Fruit fly (Drosophila melanogaster) whole organism, pupa: ENCODE measurements around the gene Cpr78Ca.
A peak's percentile ranks its signal among the peaks of the same experiment; 100 is the strongest.

ENCODE experiments used
- CG10348 ChIP-seq: fragments of 200-800 bp; sonication (Bioruptor generic); IDR thresholded peaks from 2 replicates; pipeline ENCODE4 v1.3.6; 2022; ENCODE audit warnings: missing biosample characterization, missing genetic modification characterization
- CG12605 ChIP-seq: fragments of 200-800 bp; sonication (Bioruptor generic); IDR thresholded peaks from 2 replicates; pipeline ENCODE4 v1.3.6; 2022; ENCODE audit warnings: missing biosample characterization, missing genetic modification characterization
- CG13204 ChIP-seq: fragments of 200-800 bp; sonication (Bioruptor generic); optimal IDR thresholded peaks from 2 replicates; lab custom pipeline; 2018; ENCODE audit warnings: missing biosample characterization, mild to moderate bottlenecking, missing genetic modification characterization, moderate library complexity
- CG14655 ChIP-seq: fragments of 200-800 bp; sonication (Bioruptor generic); optimal IDR thresholded peaks from 3 replicates; lab custom pipeline; 2017; ENCODE audit warnings: mild to moderate bottlenecking, missing biosample characterization, missing genetic modification reagents, missing genetic modification characterization
- CG15710 ChIP-seq: fragments of 200-800 bp; sonication (Bioruptor generic); optimal IDR thresholded peaks from 2 replicates; lab custom pipeline; 2018; ENCODE audit warnings: missing biosample characterization, mild to moderate bottlenecking, missing genetic modification characterization, moderate library complexity
- CG17806 ChIP-seq: fragments of 200-800 bp; sonication (Bioruptor generic); optimal IDR thresholded peaks from 2 replicates; lab custom pipeline; 2018; ENCODE audit warnings: missing biosample characterization, mild to moderate bottlenecking, missing genetic modification characterization, moderate library complexity
- CG32121 ChIP-seq: fragments of 200-800 bp; sonication (Bioruptor generic); IDR thresholded peaks from 2 replicates; pipeline ENCODE4 v1.3.6; 2022; ENCODE audit warnings: missing biosample characterization, missing genetic modification characterization
- CG34367 ChIP-seq: fragments of 200-800 bp; sonication (Bioruptor generic); optimal IDR thresholded peaks from 2 replicates; lab custom pipeline; 2018; ENCODE audit warnings: missing biosample characterization, mild to moderate bottlenecking, missing genetic modification characterization
- CG4496 ChIP-seq: fragments of 200-800 bp; sonication (Bioruptor generic); IDR thresholded peaks from 3 replicates; pipeline ENCODE4 v1.3.6; 2022; ENCODE audit warnings: missing biosample characterization, missing genetic modification characterization
- CG8159 ChIP-seq: fragments of 200-800 bp; sonication (Bioruptor generic); optimal IDR thresholded peaks from 3 replicates; lab custom pipeline; 2018; ENCODE audit warnings: missing biosample characterization, mild to moderate bottlenecking, missing genetic modification characterization, moderate library complexity
- CG8301 ChIP-seq: fragments of 200-800 bp; sonication (Bioruptor generic); optimal IDR thresholded peaks from 2 replicates; lab custom pipeline; 2018; ENCODE audit warnings: missing biosample characterization, mild to moderate bottlenecking, missing genetic modification characterization
- CG9948 ChIP-seq: fragments of 200-800 bp; sonication (Bioruptor generic); optimal IDR thresholded peaks from 2 replicates; lab custom pipeline; 2018; ENCODE audit warnings: missing biosample characterization, mild to moderate bottlenecking, missing genetic modification characterization, moderate library complexity
- D1 ChIP-seq: fragments of 200-800 bp; sonication (Bioruptor generic); optimal IDR thresholded peaks from 2 replicates; lab custom pipeline; 2018; ENCODE audit warnings: missing biosample characterization, mild to moderate bottlenecking, missing genetic modification characterization, moderate library complexity
- EcR ChIP-seq: fragments of 200-800 bp; sonication (Bioruptor generic); optimal IDR thresholded peaks from 3 replicates; lab custom pipeline; 2019; ENCODE audit warnings: missing biosample characterization, missing genetic modification characterization, mild to moderate bottlenecking, moderate library complexity, missing genetic modification reagents
- Ets98B ChIP-seq: fragments of 200-800 bp; sonication (Bioruptor generic); IDR thresholded peaks from 2 replicates; pipeline ENCODE4 v1.3.6; 2022; ENCODE audit warnings: missing biosample characterization, missing genetic modification characterization
- Pif1A ChIP-seq: fragments of 200-800 bp; sonication (Bioruptor generic); optimal IDR thresholded peaks from 3 replicates; lab custom pipeline; 2016; ENCODE audit warnings: missing biosample characterization, missing genetic modification characterization
- Pif1B ChIP-seq: fragments of 200-800 bp; sonication (Bioruptor generic); optimal IDR thresholded peaks from 3 replicates; lab custom pipeline; 2016; ENCODE audit warnings: missing biosample characterization, missing genetic modification characterization
- Snoo ChIP-seq: fragments of 200-800 bp; sonication (Bioruptor generic); optimal IDR thresholded peaks from 3 replicates; lab custom pipeline; 2017; ENCODE audit warnings: missing biosample characterization, mild to moderate bottlenecking, missing genetic modification characterization, inconsistent platforms
- fd96Ca ChIP-seq: fragments of 200-800 bp; sonication (Bioruptor generic); IDR thresholded peaks from 3 replicates; pipeline ENCODE4 v1.3.6; 2022; ENCODE audit warnings: missing biosample characterization, missing genetic modification characterization
- gl ChIP-seq: fragments of 200-800 bp; sonication (Bioruptor generic); optimal IDR thresholded peaks from 2 replicates; lab custom pipeline; 2018; ENCODE audit warnings: missing biosample characterization, mild to moderate bottlenecking, missing genetic modification characterization
- rn ChIP-seq: fragments of 200-800 bp; sonication (Bioruptor generic); IDR thresholded peaks from 2 replicates; pipeline ENCODE4 v1.3.6; 2022; ENCODE audit warnings: missing biosample characterization, missing genetic modification characterization

Cpr78Ca gene

dm6 chr3L:21252525-21252924 is 40.1 kb downstream of the Cpr78Ca start:
- TF ChIP-seq CG32121 (GFP tag; lab: Robert Waterston, UW) (peak; percentile 34), CG15710 (tag; lab: Kevin White, UChicago) (no peak), CG9948 (no peak), Snoo (tag; lab: Kevin White, UChicago) (peak; percentile 32), D1 (tag; lab: Kevin White, UChicago) (no peak), CG13204 (GFP tag; lab: Kevin White, UChicago) (peak; percentile 74), CG4496 (peak; percentile 12; the same call in 1 of the 3 replicates), fd96Ca (GFP tag; lab: Robert Waterston, UW) (no peak), CG8301 (tag; lab: Kevin White, UChicago) (no peak), Pif1B (GFP tag; lab: Kevin White, UChicago) (no peak), EcR (GFP tag; lab: Kevin White, UChicago) (peak; percentile 93)

dm6 chr3L:21251381-21251780 is 41.2 kb downstream of the Cpr78Ca start:
- TF ChIP-seq CG4496 (peak; percentile 54; the same call in 1 of the 3 replicates), D1 (tag; lab: Kevin White, UChicago) (peak; percentile 40), CG8159 (peak; percentile 72), gl (tag; lab: Kevin White, UChicago) (peak; percentile 41), CG15710 (tag; lab: Kevin White, UChicago) (peak; percentile 73), rn (GFP tag; lab: Robert Waterston, UW) (0 out of 2 replicates have a peak, but pooled peaks have one; percentile 18), CG12605 (GFP tag; lab: Robert Waterston, UW) (peak; percentile 39; the same call in 1 of the 2 replicates), CG17806 (tag; lab: Kevin White, UChicago) (peak; percentile 64), CG34367 (tag; lab: Kevin White, UChicago) (peak; percentile 61), Pif1A (GFP tag; lab: Kevin White, UChicago) (peak; percentile 47), CG32121 (GFP tag; lab: Robert Waterston, UW) (peak; percentile 74; the same call in 1 of the 2 replicates), fd96Ca (GFP tag; lab: Robert Waterston, UW) (peak; percentile 62; the same call in 2 of the 3 replicates), CG14655 (GFP tag; lab: Kevin White, UChicago) (peak; percentile 62), EcR (GFP tag; lab: Kevin White, UChicago) (peak; percentile 95), CG9948 (peak; percentile 55), CG13204 (GFP tag; lab: Kevin White, UChicago) (peak; percentile 86), CG10348 (GFP tag; lab: Robert Waterston, UW) (no peak), Snoo (tag; lab: Kevin White, UChicago) (peak; percentile 19), CG8301 (tag; lab: Kevin White, UChicago) (peak; percentile 40), Ets98B (GFP tag; lab: Robert Waterston, UW) (peak; percentile 47; the same call in 1 of the 2 replicates), Pif1B (GFP tag; lab: Kevin White, UChicago) (peak; percentile 7)

dm6 chr3L:21243417-21243816 is 49.2 kb downstream of the Cpr78Ca start:
- TF ChIP-seq D1 (tag; lab: Kevin White, UChicago) (no peak), CG8301 (tag; lab: Kevin White, UChicago) (peak; percentile 6), CG17806 (tag; lab: Kevin White, UChicago) (peak; percentile 67), rn (GFP tag; lab: Robert Waterston, UW) (no peak), CG10348 (GFP tag; lab: Robert Waterston, UW) (no peak), Snoo (tag; lab: Kevin White, UChicago) (no peak), CG14655 (GFP tag; lab: Kevin White, UChicago) (peak; percentile 14), CG12605 (GFP tag; lab: Robert Waterston, UW) (no peak), Ets98B (GFP tag; lab: Robert Waterston, UW) (no peak), CG9948 (peak; percentile 60), CG15710 (tag; lab: Kevin White, UChicago) (no peak), fd96Ca (GFP tag; lab: Robert Waterston, UW) (no peak), CG4496 (no peak), gl (tag; lab: Kevin White, UChicago) (no peak), CG32121 (GFP tag; lab: Robert Waterston, UW) (no peak), EcR (GFP tag; lab: Kevin White, UChicago) (no peak), CG13204 (GFP tag; lab: Kevin White, UChicago) (no peak), Pif1A (GFP tag; lab: Kevin White, UChicago) (peak; percentile 25), CG8159 (no peak), CG34367 (tag; lab: Kevin White, UChicago) (no peak), Pif1B (GFP tag; lab: Kevin White, UChicago) (no peak)
- TF ChIP-seq, all 21 proteins: peak for 5

dm6 chr3L:21242958-21243357 is 49.6 kb downstream of the Cpr78Ca start:
- no peak for TF ChIP-seq CG10348 (GFP tag; lab: Robert Waterston, UW)
- TF ChIP-seq CG34367 (tag; lab: Kevin White, UChicago): no peak
- no peak for TF ChIP-seq CG8159
